Fruit fly (Drosophila melanogaster): Measurements from ENCODE around the gene CG7542.

The CG7542 gene

DNA sequence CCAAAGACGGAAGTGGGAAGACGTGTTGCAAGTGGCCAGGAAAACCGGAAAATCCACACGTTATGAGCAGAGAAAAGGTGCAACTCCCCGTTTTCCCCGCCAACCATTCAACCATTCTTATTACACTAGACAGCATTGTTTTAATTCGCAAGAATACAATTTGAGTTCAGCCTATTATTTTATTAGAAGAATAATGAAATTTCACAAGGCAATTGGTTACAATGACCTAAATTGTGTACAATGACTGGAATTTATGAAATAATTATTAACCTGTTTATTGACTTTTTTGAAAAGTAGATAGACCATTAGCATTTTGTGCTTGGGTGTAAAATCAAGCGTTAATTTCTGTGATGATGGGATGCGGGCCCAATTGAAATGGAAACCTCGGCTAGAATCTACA is 45.1 kb upstream of the CG7542 start (continued):
- TF ChIP-seq achi (GFP tag; optimal IDR thresholded peaks at IDR 0.05) = peak; percentile 29
- peak; percentile 31 for TF ChIP-seq Lpt (GFP tag; optimal IDR thresholded peaks at IDR 0.05)
- TF ChIP-seq Hr39 (GFP tag; optimal IDR thresholded peaks at IDR 0.05) = no peak
- no peak for TF ChIP-seq Eip93F (GFP tag; optimal IDR thresholded peaks at IDR 0.05)
- TF ChIP-seq Ets96B (tag; optimal IDR thresholded peaks at IDR 0.05) = no peak
- peak; percentile 58; the same call in 2 of the 3 replicates for TF ChIP-seq CG6163 (GFP tag; IDR thresholded peaks at IDR 0.05)
- no peak for TF ChIP-seq Sox102F (GFP tag; optimal IDR thresholded peaks at IDR 0.05)
- no peak for TF ChIP-seq CG6854 (GFP tag; optimal IDR thresholded peaks at IDR 0.05)
- TF ChIP-seq CG16779 (tag; optimal IDR thresholded peaks at IDR 0.05) = no peak

DNA sequence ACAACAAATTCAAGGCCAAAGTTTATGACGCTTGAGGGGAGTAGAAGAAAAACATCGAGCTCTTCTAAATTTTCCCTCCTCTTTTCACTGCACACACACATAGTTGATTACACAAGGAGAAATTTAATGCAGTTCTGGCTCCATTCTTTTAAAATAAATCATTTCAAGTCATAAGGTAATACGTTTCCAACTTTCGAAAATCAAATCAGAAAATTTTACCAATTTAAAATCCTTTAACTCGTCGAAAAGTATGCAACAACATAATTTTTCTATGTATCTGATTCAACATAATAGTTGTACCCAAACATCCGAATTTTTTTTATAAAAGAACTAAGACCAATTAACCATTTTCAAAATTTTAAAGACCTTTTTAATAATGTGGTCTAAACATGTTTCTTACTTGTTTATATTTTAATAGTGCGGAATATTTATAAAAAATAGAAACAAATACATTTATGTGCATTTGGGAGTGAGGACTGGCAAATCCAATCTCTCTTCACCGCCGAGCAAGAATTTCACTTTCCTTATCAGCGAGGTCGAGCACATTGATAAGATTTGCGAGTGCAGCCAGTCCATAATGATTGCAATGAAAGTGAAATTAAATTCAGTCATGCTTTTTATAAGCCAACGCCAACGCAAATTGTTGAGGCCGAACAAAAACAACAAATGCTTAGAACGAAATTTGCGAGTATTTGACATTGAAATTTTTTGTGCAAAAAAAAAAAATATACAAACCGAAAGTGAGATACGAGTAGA is 43.4 kb upstream of the CG7542 start:
- TF ChIP-seq CG11762 (GFP tag; optimal IDR thresholded peaks at IDR 0.05; ENCODE audit: insufficient read depth) (no peak), CG3032 (tag; optimal IDR thresholded peaks at IDR 0.05) (peak; percentile 30), Hr39 (GFP tag; optimal IDR thresholded peaks at IDR 0.05) (peak; percentile 45), Lpt (GFP tag; optimal IDR thresholded peaks at IDR 0.05) (no peak), Smox (GFP tag; optimal IDR thresholded peaks at IDR 0.05) (peak; percentile 61), CG6276 (GFP tag; optimal IDR thresholded peaks at IDR 0.05) (no peak), lz (GFP tag; optimal IDR thresholded peaks at IDR 0.05) (peak; percentile 25), CG16779 (tag; optimal IDR thresholded peaks at IDR 0.05) (no peak), OdsH (GFP tag; optimal IDR thresholded peaks at IDR 0.05) (peak; percentile 48), CG15336 (GFP tag; IDR thresholded peaks at IDR 0.05) (no peak), fd59A (GFP tag; optimal IDR thresholded peaks at IDR 0.05) (no peak), achi (GFP tag; optimal IDR thresholded peaks at IDR 0.05) (peak; percentile 45), fd85E (GFP tag; optimal IDR thresholded peaks at IDR 0.05) (no peak), CG6854 (GFP tag; optimal IDR thresholded peaks at IDR 0.05) (no peak), topi (GFP tag; optimal IDR thresholded peaks at IDR 0.05) (peak; percentile 43), CG4318 (GFP tag; optimal IDR thresholded peaks at IDR 0.05) (no peak), CG8119 (GFP tag; IDR thresholded peaks at IDR 0.05) (peak; percentile 25; the same call in 1 of the 3 replicates), Met (GFP tag; optimal IDR thresholded peaks at IDR 0.05) (peak; percentile 65), Sox102F (GFP tag; optimal IDR thresholded peaks at IDR 0.05) (peak; percentile 58), vri (GFP tag; optimal IDR thresholded peaks at IDR 0.05) (peak; percentile 14), CG32006 (GFP tag; optimal IDR thresholded peaks at IDR 0.05) (peak; percentile 54), pdm3 (GFP tag; optimal IDR thresholded peaks at IDR 0.05) (peak; percentile 54), salr (GFP tag; optimal IDR thresholded peaks at IDR 0.05) (peak in 1 of 2 experiments; percentile 12), Sox15 (GFP tag; optimal IDR thresholded peaks at IDR 0.05) (no peak), Ets21C (GFP tag; optimal IDR thresholded peaks at IDR 0.05) (no peak), Eip75B (GFP tag; optimal IDR thresholded peaks at IDR 0.05) (peak; percentile 41), Hr38 (GFP tag; optimal IDR thresholded peaks at IDR 0.05) (no peak), net (GFP tag; optimal IDR thresholded peaks at IDR 0.05) (peak; percentile 46), CG6808 (GFP tag; optimal IDR thresholded peaks at IDR 0.05) (peak; percentile 11), Gug (GFP tag; IDR thresholded peaks at IDR 0.05) (no peak), dac (GFP tag; optimal IDR thresholded peaks at IDR 0.05) (no peak), CG6792 (GFP tag; optimal IDR thresholded peaks at IDR 0.05) (peak; percentile 40), CG8319 (GFP tag; optimal IDR thresholded peaks at IDR 0.05) (peak; percentile 41), CG34406 (GFP tag; optimal IDR thresholded peaks at IDR 0.05) (peak; percentile 57), CG10631 (GFP tag; optimal IDR thresholded peaks at IDR 0.05) (peak; percentile 49), CG10669 (GFP tag; optimal IDR thresholded peaks at IDR 0.05) (peak; percentile 45), Eip78C (GFP tag) (peak; percentile 89), spab (GFP tag; optimal IDR thresholded peaks at IDR 0.05) (peak; percentile 24), CG7368 (GFP tag; optimal IDR thresholded peaks at IDR 0.05) (no peak), dsx (GFP tag; optimal IDR thresholded peaks at IDR 0.05; ENCODE audit: poor library complexity, severe bottlenecking) (peak; percentile 22), Eip93F (GFP tag; optimal IDR thresholded peaks at IDR 0.05) (peak; percentile 68), fkh (GFP tag; optimal IDR thresholded peaks at IDR 0.05) (no peak), esn (GFP tag; optimal IDR thresholded peaks at IDR 0.05) (peak; percentile 71), eg (GFP tag; IDR thresholded peaks at IDR 0.05) (0 out of 3 replicates have a peak, but pooled peaks have one; percentile 24), CG9139 (GFP tag; optimal IDR thresholded peaks at IDR 0.05) (no peak)
